Fruit fly (Drosophila melanogaster): ENCODE measurements around the gene CG14811.

DNA sequence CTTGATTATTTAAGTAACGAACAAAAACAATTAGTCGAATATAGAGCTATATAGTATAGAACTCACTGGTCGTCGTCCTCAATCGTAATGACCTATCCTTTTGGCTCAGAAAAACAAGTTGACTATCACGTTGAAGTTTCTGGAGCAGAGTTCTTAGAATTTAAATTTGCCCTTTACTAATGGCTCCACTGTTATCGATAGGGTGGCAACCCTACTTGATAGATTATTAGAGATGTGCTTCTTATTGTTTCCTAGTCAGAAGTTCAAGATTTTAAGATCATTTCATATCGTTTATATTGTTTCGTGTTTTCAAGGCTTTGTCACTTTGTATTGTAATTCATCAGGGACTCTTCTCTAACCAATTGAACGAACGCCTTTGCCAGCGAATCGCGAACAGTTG lies 1.9 kb downstream of the CG14811 start, which contains the start of gene CG14810:
- TF ChIP-seq CG8478 (optimal IDR thresholded peaks at IDR 0.05) (no peak), Dll (optimal IDR thresholded peaks at IDR 0.05) (no peak), EcR (GFP tag; optimal IDR thresholded peaks at IDR 0.05) (no peak), usp (GFP tag; optimal IDR thresholded peaks at IDR 0.05) (no peak), pan (optimal IDR thresholded peaks at IDR 0.05) (no peak), psq (optimal IDR thresholded peaks at IDR 0.05) (no peak)

All from whole organism.